Fruit fly (Drosophila melanogaster) whole organism, embryonic: Measurements from ENCODE around the gene CG43251.

Experiments
- B-H1 ChIP-seq: fragments of 200-800 bp; sonication (Bioruptor generic); IDR thresholded peaks from 3 replicates; pipeline ENCODE4 v1.3.6; 2022; ENCODE audit warnings: missing biosample characterization, missing genetic modification characterization
- Bgb ChIP-seq: fragments of 200-800 bp; sonication (Bioruptor generic); IDR thresholded peaks from 2 replicates; pipeline ENCODE4 v1.3.6; 2022; ENCODE audit warnings: missing biosample characterization, missing genetic modification characterization; ENCODE audit not compliant: partially characterized antibody
- CG10654 ChIP-seq: fragments of 200-800 bp; sonication (Bioruptor generic); optimal IDR thresholded peaks from 2 replicates; lab custom pipeline; 2016; ENCODE audit warnings: missing biosample characterization, missing genetic modification characterization
- CG10979 ChIP-seq: fragments of 200-800 bp; sonication (Bioruptor generic); optimal IDR thresholded peaks from 2 replicates; lab custom pipeline; 2018; ENCODE audit warnings: missing biosample characterization, mild to moderate bottlenecking, missing genetic modification characterization, moderate library complexity
- CG12155 ChIP-seq: fragments of 200-800 bp; sonication (Bioruptor generic); optimal IDR thresholded peaks from 3 replicates; lab custom pipeline; 2016; ENCODE audit warnings: missing biosample characterization, missing genetic modification characterization
- CG1233 ChIP-seq: fragments of 200-800 bp; sonication (Bioruptor generic); optimal IDR thresholded peaks from 4 replicates; lab custom pipeline; 2018; ENCODE audit warnings: missing biosample characterization, mild to moderate bottlenecking, missing genetic modification characterization
- CG14965 ChIP-seq: fragments of 200-800 bp; sonication (Bioruptor generic); optimal IDR thresholded peaks from 2 replicates; lab custom pipeline; 2016; ENCODE audit warnings: missing biosample characterization, missing genetic modification characterization, borderline replicate concordance
- CG15514 ChIP-seq: fragments of 200-800 bp; sonication (Bioruptor generic); optimal IDR thresholded peaks from 3 replicates; lab custom pipeline; 2017; ENCODE audit warnings: missing biosample characterization, missing genetic modification characterization, mild to moderate bottlenecking, moderate library complexity, missing genetic modification reagents
- CG1603 ChIP-seq: fragments of 200-800 bp; sonication (Bioruptor generic); optimal IDR thresholded peaks from 2 replicates; lab custom pipeline; 2019; ENCODE audit warnings: missing biosample characterization, mild to moderate bottlenecking, missing genetic modification characterization, moderate library complexity
- CG18262 ChIP-seq: fragments of 200-800 bp; optimal IDR thresholded peaks from 3 replicates; lab custom pipeline; 2019; ENCODE audit warnings: missing biosample characterization, mild to moderate bottlenecking, missing genetic modification characterization, moderate library complexity
- CG2120 ChIP-seq: fragments of 200-800 bp; sonication (Bioruptor generic); optimal IDR thresholded peaks from 3 replicates; lab custom pipeline; 2016; ENCODE audit warnings: missing biosample characterization, missing genetic modification characterization
- CG2199 ChIP-seq: fragments of 200-800 bp; sonication (Bioruptor generic); IDR thresholded peaks from 3 replicates; pipeline ENCODE4 v1.3.6; 2022; ENCODE audit warnings: missing biosample characterization, missing genetic modification characterization
- CG31365 ChIP-seq: fragments of 200-800 bp; sonication (Bioruptor generic); optimal IDR thresholded peaks from 2 replicates; lab custom pipeline; 2018; ENCODE audit warnings: missing biosample characterization, mild to moderate bottlenecking, missing genetic modification characterization
- CG33557 ChIP-seq: fragments of 200-800 bp; sonication (Bioruptor generic); optimal IDR thresholded peaks from 2 replicates; lab custom pipeline; 2019; ENCODE audit warnings: missing biosample characterization, mild to moderate bottlenecking, missing genetic modification characterization, moderate library complexity
- CG4328 ChIP-seq: fragments of 200-800 bp; sonication (Bioruptor generic); optimal IDR thresholded peaks from 3 replicates; lab custom pipeline; 2017; ENCODE audit warnings: missing biosample characterization, missing genetic modification reagents, missing genetic modification characterization
- CG4617 ChIP-seq: fragments of 200-800 bp; sonication (Bioruptor generic); optimal IDR thresholded peaks from 3 replicates; lab custom pipeline; 2016; ENCODE audit warnings: missing biosample characterization, missing genetic modification characterization, borderline replicate concordance
- CG4820 ChIP-seq: fragments of 200-800 bp; sonication (Bioruptor generic); optimal IDR thresholded peaks from 3 replicates; lab custom pipeline; 2016; ENCODE audit warnings: missing biosample characterization, missing genetic modification characterization
- CG4854 ChIP-seq: fragments of 200-800 bp; sonication (Bioruptor generic); optimal IDR thresholded peaks from 2 replicates; lab custom pipeline; 2016; ENCODE audit warnings: missing biosample characterization, missing genetic modification characterization, inconsistent platforms
- CG7987 ChIP-seq: fragments of 200-800 bp; sonication (Bioruptor generic); optimal IDR thresholded peaks from 2 replicates; lab custom pipeline; 2018; ENCODE audit warnings: missing biosample characterization, mild to moderate bottlenecking, missing genetic modification characterization, moderate library complexity
- CG9215 ChIP-seq: fragments of 200-800 bp; sonication (Bioruptor generic); IDR thresholded peaks from 2 replicates; pipeline ENCODE4 v1.3.6; 2022; ENCODE audit warnings: missing biosample characterization, missing genetic modification characterization
- CG9609 ChIP-seq: fragments of 200-800 bp; sonication (Bioruptor generic); optimal IDR thresholded peaks from 3 replicates; lab custom pipeline; 2016; ENCODE audit warnings: missing biosample characterization, missing genetic modification characterization
- Camta ChIP-seq: fragments of 200-800 bp; sonication (Bioruptor generic); optimal IDR thresholded peaks from 2 replicates; lab custom pipeline; 2016; ENCODE audit warnings: missing biosample characterization, missing genetic modification characterization
- Deaf1 ChIP-seq: fragments of 200-800 bp; optimal IDR thresholded peaks from 3 replicates; lab custom pipeline; 2019; ENCODE audit warnings: missing biosample characterization, mild to moderate bottlenecking, missing genetic modification characterization, moderate library complexity
- E2f1 ChIP-seq: fragments of 200-800 bp; sonication (Bioruptor generic); IDR thresholded peaks from 2 replicates; pipeline ENCODE4 v1.3.6; 2022; ENCODE audit warnings: missing biosample characterization, missing genetic modification characterization
- Hr51 ChIP-seq, 2 experiments: fragments of 200-800 bp; sonication (Bioruptor generic); optimal IDR thresholded peaks; 2 replicates in 1 of 2; 3 replicates in 1 of 2; lab custom pipeline; 2016 to 2018; ENCODE audit warnings: missing biosample characterization in 2 of 2, missing genetic modification characterization in 2 of 2, mild to moderate bottlenecking in 1 of 2, moderate library complexity in 1 of 2
- Lim3 ChIP-seq: fragments of 200-800 bp; sonication (Bioruptor generic); IDR thresholded peaks from 2 replicates; pipeline ENCODE4 v1.3.6; 2022; ENCODE audit warnings: missing biosample characterization, missing genetic modification characterization
- Nf-YB ChIP-seq: fragments of 200-800 bp; sonication (Bioruptor generic); optimal IDR thresholded peaks from 3 replicates; lab custom pipeline; 2019; ENCODE audit warnings: missing biosample characterization, mild to moderate bottlenecking, missing genetic modification characterization, moderate library complexity
- Oli ChIP-seq: fragments of 200-800 bp; sonication (Bioruptor generic); optimal IDR thresholded peaks from 2 replicates; lab custom pipeline; 2018; ENCODE audit warnings: missing biosample characterization, mild to moderate bottlenecking, missing genetic modification characterization, moderate library complexity
- Opbp ChIP-seq: fragments of 200-800 bp; sonication (Bioruptor generic); IDR thresholded peaks from 3 replicates; pipeline ENCODE4 v1.3.6; 2022; ENCODE audit warnings: missing biosample characterization, missing genetic modification characterization; ENCODE audit not compliant: partially characterized antibody
- PHDP ChIP-seq: fragments of 200-800 bp; sonication (Bioruptor generic); optimal IDR thresholded peaks from 3 replicates; lab custom pipeline; 2018; ENCODE audit warnings: missing biosample characterization, mild to moderate bottlenecking, missing genetic modification characterization, moderate library complexity
- Pdp1 ChIP-seq, 2 experiments: fragments of 200-800 bp; sonication (Bioruptor generic); optimal IDR thresholded peaks; 3 replicates each; lab custom pipeline; 2016; ENCODE audit warnings: missing biosample characterization in 2 of 2, missing genetic modification characterization in 2 of 2, mild to moderate bottlenecking in 1 of 2, moderate library complexity in 1 of 2
- Ptx1 ChIP-seq: fragments of 200-800 bp; sonication (Bioruptor generic); IDR thresholded peaks from 2 replicates; pipeline ENCODE4 v1.3.6; 2022; ENCODE audit warnings: missing biosample characterization, missing genetic modification characterization
- Ravus ChIP-seq: fragments of 200-800 bp; sonication (Bioruptor generic); IDR thresholded peaks from 2 replicates; pipeline ENCODE4 v1.3.6; 2022; ENCODE audit warnings: missing biosample characterization, missing genetic modification characterization
- Rfx ChIP-seq: fragments of 200-800 bp; sonication (Bioruptor generic); IDR thresholded peaks from 2 replicates; pipeline ENCODE4 v1.3.6; 2022; ENCODE audit warnings: missing biosample characterization, missing genetic modification characterization
- Sry-β ChIP-seq: fragments of 200-800 bp; sonication (Bioruptor generic); optimal IDR thresholded peaks from 2 replicates; lab custom pipeline; 2018; ENCODE audit warnings: missing biosample characterization, mild to moderate bottlenecking, missing genetic modification characterization, moderate library complexity
- Stat92E ChIP-seq, 3 experiments: fragments of >200 bp in 2 of 3; fragments of 200-800 bp in 1 of 3; sonication (Bioruptor generic) in 1 of 3; optimal IDR thresholded peaks; 2 replicates each; lab custom pipeline; 2017 to 2019; ENCODE audit warnings: missing biosample characterization in 3 of 3, missing genetic modification characterization in 3 of 3, mild to moderate bottlenecking in 1 of 3, moderate library complexity in 1 of 3
- chinmo ChIP-seq: fragments of 200-800 bp; sonication (Bioruptor generic); IDR thresholded peaks from 4 replicates; pipeline ENCODE4 v1.3.6; 2022; ENCODE audit warnings: missing biosample characterization, missing genetic modification characterization; ENCODE audit not compliant: partially characterized antibody
- fd102C ChIP-seq: fragments of 200-800 bp; sonication (Bioruptor generic); optimal IDR thresholded peaks from 2 replicates; lab custom pipeline; 2018; ENCODE audit warnings: missing biosample characterization, mild to moderate bottlenecking, missing genetic modification characterization, moderate library complexity
- hth ChIP-seq: fragments of >200 bp; optimal IDR thresholded peaks from 2 replicates; lab custom pipeline; 2017; ENCODE audit warnings: inconsistent platforms
- insv ChIP-seq, 2 experiments: fragments of 200-800 bp; sonication (Bioruptor generic); optimal IDR thresholded peaks; 3 replicates each; lab custom pipeline; 2016 to 2018; ENCODE audit warnings: missing biosample characterization in 2 of 2, missing genetic modification characterization in 2 of 2
- knrl ChIP-seq: fragments of 200-800 bp; sonication (Bioruptor generic); IDR thresholded peaks from 3 replicates; pipeline ENCODE4 v1.3.6; 2022; ENCODE audit warnings: missing biosample characterization, missing genetic modification characterization; ENCODE audit not compliant: partially characterized antibody
- lab ChIP-seq: fragments of 200-800 bp; sonication (Bioruptor generic); optimal IDR thresholded peaks from 3 replicates; lab custom pipeline; 2017; ENCODE audit warnings: missing biosample characterization, missing genetic modification characterization, mild to moderate bottlenecking, moderate library complexity, missing genetic modification reagents
- mam ChIP-seq: fragments of 200-800 bp; sonication (Bioruptor generic); optimal IDR thresholded peaks from 3 replicates; lab custom pipeline; 2016; ENCODE audit warnings: missing biosample characterization, missing genetic modification characterization
- oc ChIP-seq: fragments of 200-800 bp; sonication (Bioruptor generic); optimal IDR thresholded peaks from 2 replicates; lab custom pipeline; 2018; ENCODE audit warnings: missing biosample characterization, mild to moderate bottlenecking, missing genetic modification characterization, moderate library complexity
- odd ChIP-seq: fragments of 200-800 bp; sonication (Bioruptor generic); optimal IDR thresholded peaks from 2 replicates; lab custom pipeline; 2017; ENCODE audit warnings: missing biosample characterization, mild to moderate bottlenecking, missing genetic modification characterization
- onecut ChIP-seq: fragments of 200-800 bp; sonication (Bioruptor generic); IDR thresholded peaks from 2 replicates; pipeline ENCODE4 v1.3.6; 2022; ENCODE audit warnings: missing biosample characterization, missing genetic modification characterization
- sug ChIP-seq: fragments of 200-800 bp; optimal IDR thresholded peaks from 2 replicates; lab custom pipeline; 2019; ENCODE audit warnings: missing biosample characterization, mild to moderate bottlenecking, missing genetic modification characterization, moderate library complexity
- trem ChIP-seq: fragments of 200-800 bp; optimal IDR thresholded peaks from 3 replicates; lab custom pipeline; 2019; ENCODE audit warnings: missing biosample characterization, mild to moderate bottlenecking, missing genetic modification characterization, moderate library complexity
- tx ChIP-seq: fragments of 200-800 bp; sonication (Bioruptor generic); optimal IDR thresholded peaks from 2 replicates; lab custom pipeline; 2016; ENCODE audit warnings: missing biosample characterization, missing genetic modification characterization

Gene CG43251

DNA sequence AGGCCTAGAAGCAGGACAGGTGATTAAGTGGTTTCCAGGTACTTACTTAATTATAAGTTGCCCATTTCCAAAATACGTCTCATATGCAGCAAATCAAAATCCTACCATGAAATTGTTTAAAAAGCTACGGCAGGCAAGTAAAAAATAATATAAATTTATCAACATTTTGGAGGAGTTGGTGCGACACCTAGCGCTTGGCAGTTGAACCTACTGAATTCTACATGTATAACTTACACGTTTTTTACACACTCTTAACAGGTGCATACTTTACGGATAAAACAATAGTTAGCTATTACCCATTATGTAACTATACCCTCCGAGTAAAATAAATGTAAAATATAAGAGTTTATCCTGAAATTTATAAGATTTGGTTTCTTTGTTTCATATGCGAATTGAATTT, 47.3 kb upstream of the CG43251 start (continued):
- no peak for TF ChIP-seq oc (tag; lab: Kevin White, UChicago)
- no peak for TF ChIP-seq CG9215
- peak; percentile 62 for TF ChIP-seq CG15514
- TF ChIP-seq Stat92E (GFP tag; optimal IDR thresholded peaks at IDR 0.05; lab: Kevin White, UChicago) = no peak
- TF ChIP-seq Camta (GFP tag; lab: Kevin White, UChicago) = peak; percentile 45
- TF ChIP-seq Bgb = peak; percentile 79
- TF ChIP-seq CG10979 = peak; percentile 67
- TF ChIP-seq trem (tag; lab: Kevin White, UChicago) = peak; percentile 41
- peak; percentile 39; the same call in 2 of the 3 replicates for TF ChIP-seq B-H1 (GFP tag; lab: Robert Waterston, UW)
- TF ChIP-seq Ravus = no peak
- TF ChIP-seq insv (GFP tag; optimal IDR thresholded peaks at IDR 0.05; lab: Kevin White, UChicago) = peak in 1 of 2 experiments; percentile 66
- peak; percentile 50 for TF ChIP-seq CG1233 (GFP tag; lab: Kevin White, UChicago)
- peak; percentile 14 for TF ChIP-seq tx (GFP tag; lab: Kevin White, UChicago)
- TF ChIP-seq CG33557 (GFP tag; lab: Kevin White, UChicago) = peak; percentile 43
- TF ChIP-seq hth (lab: Kevin White, UChicago) = no peak
- peak; percentile 23 for TF ChIP-seq Sry-β (GFP tag; lab: Kevin White, UChicago)
- 0 out of 4 replicates have a peak, but pooled peaks have one; percentile 13 for TF ChIP-seq chinmo (GFP tag; lab: Robert Waterston, UW)
- peak; percentile 43 for TF ChIP-seq odd
- TF ChIP-seq knrl (GFP tag; lab: Robert Waterston, UW) = peak; percentile 67; the same call in 2 of the 3 replicates
- peak; percentile 66 for TF ChIP-seq Ptx1 (GFP tag; lab: Robert Waterston, UW)
- peak; percentile 76 for TF ChIP-seq CG1603 (tag; lab: Kevin White, UChicago)
- peak; percentile 28 for TF ChIP-seq CG9609
- TF ChIP-seq Oli (tag; lab: Kevin White, UChicago) = peak; percentile 56
- TF ChIP-seq sug (tag; lab: Kevin White, UChicago) = peak; percentile 66
- no peak for TF ChIP-seq Lim3 (GFP tag; lab: Robert Waterston, UW)
- peak; percentile 57; the same call in 2 of the 3 replicates for TF ChIP-seq Opbp
- TF ChIP-seq mam (GFP tag; lab: Kevin White, UChicago) = peak; percentile 32
- peak; percentile 55 for TF ChIP-seq CG4820 (GFP tag; lab: Kevin White, UChicago)
- TF ChIP-seq CG2199 (GFP tag; lab: Robert Waterston, UW) = peak; percentile 95
- peak; percentile 14 for TF ChIP-seq CG7987 (GFP tag; lab: Kevin White, UChicago)
- TF ChIP-seq E2f1 (GFP tag; lab: Robert Waterston, UW) = peak; percentile 57; the same call in 1 of the 2 replicates
- TF ChIP-seq Deaf1 = peak; percentile 11
- peak; percentile 22 for TF ChIP-seq CG10654
- peak; percentile 66 for TF ChIP-seq fd102C (GFP tag; lab: Kevin White, UChicago)
- peak; percentile 41 to 65 for TF ChIP-seq Hr51 (GFP tag; optimal IDR thresholded peaks at IDR 0.05; lab: Kevin White, UChicago)
- peak; percentile 99 for TF ChIP-seq CG14965 (GFP tag; lab: Kevin White, UChicago)
- peak; percentile 62 to 99 for TF ChIP-seq Pdp1 (GFP tag; optimal IDR thresholded peaks at IDR 0.05; lab: Kevin White, UChicago)
- peak; percentile 39 for TF ChIP-seq Nf-YB (GFP tag; lab: Kevin White, UChicago)
- TF ChIP-seq Rfx (GFP tag; lab: Robert Waterston, UW) = peak; percentile 81
- peak; percentile 43 for TF ChIP-seq CG18262 (tag; lab: Kevin White, UChicago)
- no peak for TF ChIP-seq CG4328 (GFP tag; lab: Kevin White, UChicago)
- TF ChIP-seq lab (GFP tag; lab: Kevin White, UChicago) = peak; percentile 62
- peak; percentile 27 for TF ChIP-seq CG12155 (GFP tag; lab: Kevin White, UChicago)
- peak; percentile 11 for TF ChIP-seq CG4617 (GFP tag; lab: Kevin White, UChicago)
- peak; percentile 62 for TF ChIP-seq onecut (GFP tag; lab: Robert Waterston, UW)
- TF ChIP-seq PHDP = peak; percentile 73
- TF ChIP-seq CG31365 = no peak
- TF ChIP-seq CG4854 (GFP tag; lab: Kevin White, UChicago) = peak; percentile 64
- TF ChIP-seq CG2120 = peak; percentile 33
